Worm (Caenorhabditis elegans) whole organism, L2 larva: Measurements from ENCODE around the gene exos-4.2.
A peak's percentile ranks its signal among the peaks of the same experiment; 100 is the strongest.

ENCODE experiments used
- C34F6.9 ChIP-seq: fragments of 150-350 bp; optimal IDR thresholded peaks from 2 replicates; lab custom pipeline; 2014; ENCODE audit warnings: missing biosample characterization, missing genetic modification characterization
- F13H6.1 ChIP-seq: sonication (generic microtip); optimal IDR thresholded peaks from 2 replicates; lab custom pipeline; 2016; ENCODE audit warnings: missing genetic modification characterization, missing compliant biosample characterization
- R02D3.7 ChIP-seq: fragments of 150-350 bp; optimal IDR thresholded peaks from 2 replicates; lab custom pipeline; 2014; ENCODE audit warnings: missing biosample characterization, missing genetic modification characterization
- Y55F3AM.14 ChIP-seq: fragments of 200-800 bp; sonication (Bioruptor generic); optimal IDR thresholded peaks from 2 replicates; lab custom pipeline; 2018; ENCODE audit warnings: mild to moderate bottlenecking, missing genetic modification characterization, missing compliant biosample characterization
- ZK546.5 ChIP-seq: sonication (generic microtip); optimal IDR thresholded peaks from 2 replicates; lab custom pipeline; 2017; ENCODE audit warnings: missing biosample characterization, missing genetic modification characterization
- alr-1 ChIP-seq: fragments of 150-350 bp; optimal IDR thresholded peaks from 2 replicates; lab custom pipeline; 2014; ENCODE audit warnings: missing biosample characterization, missing genetic modification characterization
- aly-2 ChIP-seq: fragments of 150-350 bp; optimal IDR thresholded peaks from 2 replicates; lab custom pipeline; 2014; ENCODE audit warnings: missing biosample characterization, missing genetic modification characterization
- ama-1 ChIP-seq: fragments of 150-350 bp; optimal IDR thresholded peaks from 2 replicates; lab custom pipeline; 2018; ENCODE audit warnings: inconsistent platforms
- blmp-1 ChIP-seq: sonication (generic microtip); optimal IDR thresholded peaks from 2 replicates; lab custom pipeline; 2017; ENCODE audit warnings: missing genetic modification characterization, mild to moderate bottlenecking, missing compliant biosample characterization, antibody characterized with exemption, moderate library complexity; ENCODE audit not compliant: insufficient read depth
- ceh-16 ChIP-seq: fragments of 150-350 bp; optimal IDR thresholded peaks from 2 replicates; lab custom pipeline; 2014; ENCODE audit warnings: missing biosample characterization, missing genetic modification characterization
- ceh-82 ChIP-seq: fragments of 150-350 bp; optimal IDR thresholded peaks from 2 replicates; lab custom pipeline; 2014; ENCODE audit warnings: missing biosample characterization, missing genetic modification characterization
- crh-2 ChIP-seq: sonication (generic microtip); optimal IDR thresholded peaks from 2 replicates; lab custom pipeline; 2017; ENCODE audit warnings: missing biosample characterization, missing genetic modification characterization
- dmd-4 ChIP-seq: sonication (generic microtip); optimal IDR thresholded peaks from 2 replicates; lab custom pipeline; 2017; ENCODE audit warnings: missing biosample characterization, missing genetic modification characterization
- egl-27 ChIP-seq: sonication (generic microtip); optimal IDR thresholded peaks from 3 replicates; lab custom pipeline; 2017; ENCODE audit warnings: missing biosample characterization, missing genetic modification reagents, missing genetic modification characterization
- elt-1 ChIP-seq: fragments of 150-350 bp; optimal IDR thresholded peaks from 2 replicates; lab custom pipeline; 2014; ENCODE audit warnings: missing biosample characterization, missing genetic modification characterization
- elt-3 ChIP-seq: sonication (generic microtip); optimal IDR thresholded peaks from 2 replicates; lab custom pipeline; 2017; ENCODE audit warnings: missing biosample characterization, missing genetic modification characterization
- fos-1 ChIP-seq: fragments of 150-350 bp; optimal IDR thresholded peaks from 2 replicates; lab custom pipeline; 2014; ENCODE audit warnings: missing biosample characterization, missing genetic modification characterization
- gmeb-1 ChIP-seq: fragments of 150-350 bp; optimal IDR thresholded peaks from 2 replicates; lab custom pipeline; 2014; ENCODE audit warnings: missing biosample characterization, missing genetic modification characterization
- lin-11 ChIP-seq: fragments of 150-350 bp; sonication (generic microtip); optimal IDR thresholded peaks from 2 replicates; lab custom pipeline; 2014; ENCODE audit warnings: missing biosample characterization, missing genetic modification characterization, inconsistent platforms, mixed read lengths
- lin-13 ChIP-seq: fragments of 150-350 bp; optimal IDR thresholded peaks from 2 replicates; lab custom pipeline; 2014; ENCODE audit warnings: missing biosample characterization, missing genetic modification reagents, missing genetic modification characterization
- lin-39 ChIP-seq: fragments of 150-350 bp; optimal IDR thresholded peaks from 2 replicates; lab custom pipeline; 2014; ENCODE audit warnings: missing biosample characterization, missing genetic modification reagents, missing genetic modification characterization
- lsy-2 ChIP-seq, 2 experiments: fragments of 150-350 bp in 1 of 2; sonication (generic microtip) in 1 of 2; optimal IDR thresholded peaks; 2 replicates each; lab custom pipeline; 2014 to 2017; ENCODE audit warnings: missing biosample characterization in 2 of 2, missing genetic modification characterization in 2 of 2
- mab-5 ChIP-seq: fragments of 150-350 bp; optimal IDR thresholded peaks from 2 replicates; lab custom pipeline; 2014; ENCODE audit warnings: missing biosample characterization, missing genetic modification characterization
- mbf-1 ChIP-seq: sonication (generic microtip); optimal IDR thresholded peaks from 2 replicates; lab custom pipeline; 2017; ENCODE audit warnings: missing biosample characterization, missing genetic modification characterization
- mdl-1 ChIP-seq, 2 experiments: fragments of 150-350 bp in 1 of 2; sonication (generic microtip) in 1 of 2; optimal IDR thresholded peaks; 2 replicates each; lab custom pipeline; 2017; ENCODE audit warnings: missing biosample characterization in 2 of 2, missing genetic modification characterization in 2 of 2
- nhr-10 ChIP-seq: sonication (generic microtip); optimal IDR thresholded peaks from 2 replicates; lab custom pipeline; 2017; ENCODE audit warnings: missing biosample characterization, missing genetic modification characterization
- nhr-11 ChIP-seq: fragments of 150-350 bp; optimal IDR thresholded peaks from 2 replicates; lab custom pipeline; 2014; ENCODE audit warnings: missing biosample characterization, missing genetic modification characterization
- nhr-12 ChIP-seq: fragments of 150-350 bp; optimal IDR thresholded peaks from 2 replicates; lab custom pipeline; 2014; ENCODE audit warnings: missing biosample characterization, missing genetic modification characterization
- nhr-129 ChIP-seq: fragments of 150-350 bp; optimal IDR thresholded peaks from 2 replicates; lab custom pipeline; 2014; ENCODE audit warnings: missing biosample characterization, missing genetic modification characterization
- nhr-21 ChIP-seq: fragments of 150-350 bp; optimal IDR thresholded peaks from 2 replicates; lab custom pipeline; 2014; ENCODE audit warnings: missing biosample characterization, missing genetic modification characterization
- nhr-23 ChIP-seq: fragments of 150-350 bp; optimal IDR thresholded peaks from 2 replicates; lab custom pipeline; 2014; ENCODE audit warnings: missing biosample characterization, missing genetic modification reagents, missing genetic modification characterization
- nhr-237 ChIP-seq: fragments of 150-350 bp; optimal IDR thresholded peaks from 2 replicates; lab custom pipeline; 2014; ENCODE audit warnings: missing biosample characterization, missing genetic modification characterization
- nhr-25 ChIP-seq: fragments of 150-350 bp; sonication (generic microtip); optimal IDR thresholded peaks from 3 replicates; lab custom pipeline; 2014; ENCODE audit warnings: missing biosample characterization, missing genetic modification characterization
- nhr-6 ChIP-seq: fragments of 150-350 bp; optimal IDR thresholded peaks from 2 replicates; lab custom pipeline; 2014; ENCODE audit warnings: missing biosample characterization, missing genetic modification characterization
- nhr-77 ChIP-seq: fragments of 150-350 bp; optimal IDR thresholded peaks from 2 replicates; lab custom pipeline; 2014; ENCODE audit warnings: missing biosample characterization, missing genetic modification characterization
- peb-1 ChIP-seq: fragments of 150-350 bp; optimal IDR thresholded peaks from 2 replicates; lab custom pipeline; 2014; ENCODE audit warnings: missing biosample characterization, missing genetic modification characterization
- sem-4 ChIP-seq: fragments of 150-350 bp; optimal IDR thresholded peaks from 2 replicates; lab custom pipeline; 2014; ENCODE audit warnings: missing biosample characterization, missing genetic modification reagents, missing genetic modification characterization
- skn-1 ChIP-seq: sonication (generic microtip); optimal IDR thresholded peaks from 2 replicates; lab custom pipeline; 2017; ENCODE audit warnings: missing biosample characterization, missing genetic modification characterization
- sma-3 ChIP-seq: sonication (generic microtip); optimal IDR thresholded peaks from 2 replicates; lab custom pipeline; 2016; ENCODE audit warnings: missing genetic modification reagents, missing genetic modification characterization, missing compliant biosample characterization
- sma-9 ChIP-seq, 2 experiments: fragments of 150-350 bp in 1 of 2; sonication (generic microtip) in 1 of 2; optimal IDR thresholded peaks; 2 replicates each; lab custom pipeline; 2014 to 2016; ENCODE audit warnings: missing genetic modification characterization in 2 of 2, mild to moderate bottlenecking in 1 of 2, missing biosample characterization in 1 of 2, missing compliant biosample characterization in 1 of 2, missing genetic modification reagents in 1 of 2, moderate library complexity in 1 of 2
- snpc-4 ChIP-seq: fragments of 150-350 bp; optimal IDR thresholded peaks from 2 replicates; lab custom pipeline; 2014; ENCODE audit warnings: missing biosample characterization, missing genetic modification characterization
- unc-39 ChIP-seq: fragments of 150-350 bp; optimal IDR thresholded peaks from 2 replicates; lab custom pipeline; 2014; ENCODE audit warnings: missing biosample characterization, missing genetic modification characterization
- unc-55 ChIP-seq: fragments of 150-350 bp; sonication (generic microtip); optimal IDR thresholded peaks from 3 replicates; lab custom pipeline; 2014; ENCODE audit warnings: missing biosample characterization, missing genetic modification reagents, missing genetic modification characterization
- unc-62 ChIP-seq: fragments of 150-350 bp; optimal IDR thresholded peaks from 2 replicates; lab custom pipeline; 2014; ENCODE audit warnings: missing biosample characterization, missing genetic modification reagents, missing genetic modification characterization
- zag-1 ChIP-seq: fragments of 150-350 bp; optimal IDR thresholded peaks from 2 replicates; lab custom pipeline; 2014; ENCODE audit warnings: missing biosample characterization, missing genetic modification characterization
- ztf-1 ChIP-seq: fragments of 200-800 bp; sonication (Bioruptor generic); conservative IDR thresholded peaks from 2 replicates; pipeline ENCODE4 v1.3.6; 2022; ENCODE audit warnings: missing genetic modification characterization, missing compliant biosample characterization
- ztf-11 ChIP-seq: sonication (generic microtip); optimal IDR thresholded peaks from 2 replicates; lab custom pipeline; 2017; ENCODE audit warnings: missing biosample characterization, missing genetic modification characterization
- ztf-4 ChIP-seq: fragments of 150-350 bp; optimal IDR thresholded peaks from 2 replicates; lab custom pipeline; 2014; ENCODE audit warnings: missing biosample characterization, missing genetic modification characterization

The exos-4.2 gene

DNA sequence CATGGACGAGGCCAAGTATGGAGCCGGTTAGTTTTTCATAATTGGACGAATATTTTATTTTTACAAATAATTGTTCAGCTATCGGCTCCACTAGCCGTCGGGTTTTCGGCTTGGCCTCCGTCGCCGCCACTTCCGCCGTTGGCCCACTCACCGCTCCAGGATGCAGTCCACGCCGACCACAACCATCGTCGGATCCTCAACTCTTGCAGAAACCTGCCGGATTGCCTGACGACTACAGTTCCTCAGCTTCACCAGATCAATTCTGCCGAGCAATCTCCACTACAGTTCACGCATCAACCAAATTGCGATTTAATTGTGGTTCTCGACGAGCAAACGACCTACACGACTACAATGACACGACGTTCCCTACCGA lies 25.6 kb upstream of the exos-4.2 start:
- TF ChIP-seq nhr-11, result no peak
- TF ChIP-seq nhr-77 (tag; lab: Kevin White, UChicago), result no peak
- TF ChIP-seq Y55F3AM.14 (GFP tag; lab: Kevin White, UChicago), result peak; percentile 14
- TF ChIP-seq ZK546.5 (tag; lab: Kevin White, UChicago), result no peak
- no peak for TF ChIP-seq lin-39 (tag; lab: Kevin White, UChicago)
- TF ChIP-seq peb-1 (tag; lab: Kevin White, UChicago), result no peak
- no peak for TF ChIP-seq zag-1 (tag; lab: Kevin White, UChicago)

DNA sequence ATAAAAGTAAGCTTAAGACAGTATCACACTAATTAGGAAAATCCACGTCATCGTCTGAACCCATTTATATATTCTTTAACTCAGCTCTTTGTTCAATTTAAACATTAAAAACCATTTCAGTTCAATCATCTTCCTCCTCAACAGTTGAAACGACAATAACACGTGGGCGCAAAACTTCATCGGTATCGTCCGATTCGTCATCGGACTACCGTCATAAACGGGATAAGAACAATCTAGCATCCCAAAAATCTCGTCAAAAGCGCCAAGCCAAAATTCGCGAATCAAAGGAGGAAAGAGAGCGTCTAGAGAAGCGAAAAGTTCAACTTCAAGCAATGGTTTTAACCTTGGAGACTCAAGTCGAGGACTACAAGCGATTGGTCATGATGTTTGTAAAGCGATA lies 24.8 kb upstream of the exos-4.2 start:
- TF ChIP-seq ama-1, result peak; percentile 30
- TF ChIP-seq ztf-1 (GFP tag; lab: Robert Waterston, UW), result no peak
- TF ChIP-seq nhr-23, result no peak
- no peak for TF ChIP-seq unc-55 (GFP tag; lab: Kevin White, UChicago)
- TF ChIP-seq gmeb-1, result no peak
- no peak for TF ChIP-seq dmd-4 (tag; lab: Kevin White, UChicago)
- TF ChIP-seq skn-1 (tag; lab: Kevin White, UChicago), result no peak
- TF ChIP-seq alr-1 (tag; lab: Kevin White, UChicago), result no peak
- TF ChIP-seq sem-4, result no peak

DNA sequence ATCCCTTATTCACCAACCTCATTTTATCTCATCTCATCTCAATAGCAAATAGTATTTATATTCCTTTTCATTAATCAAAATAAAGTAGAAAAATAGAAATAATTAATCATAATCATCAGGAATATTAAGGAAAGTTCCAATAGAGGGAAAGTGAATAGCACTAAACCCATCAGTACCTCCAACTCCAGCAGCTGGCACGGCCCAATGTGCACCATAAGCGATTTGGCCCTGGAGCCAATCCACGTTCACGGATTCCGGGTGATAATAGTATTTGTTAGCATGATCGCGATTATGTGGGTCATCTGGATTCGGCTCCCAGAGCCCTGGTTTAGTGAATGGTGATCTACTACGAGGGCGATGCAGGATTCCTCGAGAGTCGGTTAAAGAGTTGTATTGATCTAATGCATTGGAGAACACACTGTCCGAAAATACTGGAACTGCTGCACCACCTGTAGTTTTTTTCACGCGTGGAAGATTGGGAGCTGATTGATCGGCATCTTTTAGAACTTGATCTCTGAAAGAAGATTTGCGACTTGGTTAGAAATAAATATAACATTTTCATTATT lies 24.2 kb upstream of the exos-4.2 start:
- TF ChIP-seq ceh-82 (peak; percentile 20), nhr-77 (tag; lab: Kevin White, UChicago) (no peak), fos-1 (peak; percentile 28), peb-1 (tag; lab: Kevin White, UChicago) (no peak), lin-13 (GFP tag; lab: Kevin White, UChicago) (peak; percentile 63), sma-3 (GFP tag; lab: Kevin White, UChicago) (peak; percentile 78), nhr-21 (tag; lab: Kevin White, UChicago) (peak; percentile 79), unc-39 (tag; lab: Kevin White, UChicago) (peak; percentile 74), zag-1 (tag; lab: Kevin White, UChicago) (peak; percentile 3), nhr-10 (tag; lab: Kevin White, UChicago) (no peak), ceh-16 (tag; lab: Kevin White, UChicago) (no peak), blmp-1 (peak; percentile 10), ztf-1 (GFP tag; lab: Robert Waterston, UW) (no peak), elt-1 (tag; lab: Kevin White, UChicago) (no peak), ZK546.5 (tag; lab: Kevin White, UChicago) (no peak), ama-1 (peak; percentile 94), F13H6.1 (tag; lab: Kevin White, UChicago) (peak; percentile 54), nhr-237 (no peak), unc-55 (GFP tag; lab: Kevin White, UChicago) (peak; percentile 43), mbf-1 (tag; lab: Kevin White, UChicago) (peak; percentile 32), unc-62 (GFP tag; lab: Kevin White, UChicago) (no peak), nhr-11 (no peak), lin-39 (tag; lab: Kevin White, UChicago) (no peak), elt-3 (tag; lab: Kevin White, UChicago) (no peak), lin-11 (no peak), nhr-12 (tag; lab: Kevin White, UChicago) (no peak), ztf-4 (tag; lab: Kevin White, UChicago) (peak; percentile 87), snpc-4 (no peak), lsy-2 (tag; optimal IDR thresholded peaks at IDR 0.05; lab: Kevin White, UChicago) (peak; percentile 55 to 60), nhr-6 (tag; lab: Kevin White, UChicago) (peak; percentile 66), egl-27 (tag; lab: Kevin White, UChicago) (peak; percentile 49), mdl-1 (tag; optimal IDR thresholded peaks at IDR 0.05; lab: Kevin White, UChicago) (peak; percentile 33 to 57), dmd-4 (tag; lab: Kevin White, UChicago) (no peak), nhr-23 (no peak), ztf-11 (tag; lab: Kevin White, UChicago) (no peak), C34F6.9 (no peak), skn-1 (tag; lab: Kevin White, UChicago) (peak; percentile 38), R02D3.7 (tag; lab: Kevin White, UChicago) (no peak), nhr-25 (peak; percentile 76), crh-2 (peak; percentile 55), sma-9 (GFP tag; optimal IDR thresholded peaks at IDR 0.05; lab: Kevin White, UChicago) (peak; percentile 61), sma-9 (tag; optimal IDR thresholded peaks at IDR 0.05; lab: Kevin White, UChicago) (no peak), mab-5 (peak; percentile 59), Y55F3AM.14 (GFP tag; lab: Kevin White, UChicago) (peak; percentile 97), sem-4 (no peak), alr-1 (tag; lab: Kevin White, UChicago) (no peak), nhr-129 (tag; lab: Kevin White, UChicago) (peak; percentile 61), aly-2 (tag; lab: Kevin White, UChicago) (no peak), gmeb-1 (peak; percentile 33)
